Worm (Caenorhabditis elegans): Measurements from ENCODE around the gene sqv-7.

The sqv-7 gene

DNA sequence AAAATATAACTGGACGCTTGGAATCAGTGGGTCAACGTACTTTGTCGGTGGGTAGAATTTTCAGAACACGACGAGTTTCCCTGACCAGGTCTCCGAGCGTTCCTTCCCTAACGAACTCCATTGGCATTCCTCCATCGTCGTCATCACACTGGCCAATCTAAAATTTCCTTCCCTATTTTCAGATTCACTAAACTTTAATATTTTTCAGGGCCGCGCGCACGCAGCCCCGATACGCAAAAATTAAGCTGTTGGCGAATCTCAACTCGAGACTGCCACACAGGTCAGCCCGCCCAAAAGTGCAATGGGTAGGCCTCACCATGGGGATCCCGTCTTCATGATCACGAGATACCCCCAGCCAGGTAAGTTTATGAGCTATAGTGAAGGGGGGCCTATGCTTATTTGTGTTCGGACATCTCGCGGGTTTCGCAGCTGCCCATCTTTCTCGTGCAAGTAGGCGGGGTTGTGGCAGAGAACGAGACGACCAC lies 44.3 kb downstream of the sqv-7 start (continued):
- TF ChIP-seq saeg-2 (GFP tag; IDR thresholded peaks at IDR 0.05) (0 out of 2 replicates have a peak, but pooled peaks have one; percentile 56), zfp-2 (tag; optimal IDR thresholded peaks at IDR 0.05) (no peak), hmg-1.1 (GFP tag; IDR thresholded peaks at IDR 0.05) (0 out of 2 replicates have a peak, but pooled peaks have one; percentile 14), daf-16 (GFP tag; optimal IDR thresholded peaks at IDR 0.05) (peak; percentile 60 to 90), daf-16 (tag; optimal IDR thresholded peaks at IDR 0.05) (peak; percentile 63), dve-1 (tag; optimal IDR thresholded peaks at IDR 0.05; ENCODE audit: insufficient read depth) (peak; percentile 81), aha-1 (tag) (peak; percentile 86), nhr-10 (tag; optimal IDR thresholded peaks at IDR 0.05) (no peak), sdz-12 (GFP tag; optimal IDR thresholded peaks at IDR 0.05) (no peak), zfp-3 (GFP tag; conservative IDR thresholded peaks at IDR 0.05) (no peak), ctbp-1 (GFP tag; IDR thresholded peaks at IDR 0.05) (peak; percentile 58), vab-7 (GFP tag; IDR thresholded peaks at IDR 0.05) (peak; percentile 60; the same call in 1 of the 2 replicates), T20F7.1 (GFP tag; optimal IDR thresholded peaks at IDR 0.05) (peak; percentile 78), nhr-42 (GFP tag; IDR thresholded peaks at IDR 0.05) (peak; percentile 87), egl-43 (GFP tag; IDR thresholded peaks at IDR 0.05) (peak; percentile 88), ama-1 (optimal IDR thresholded peaks at IDR 0.05) (peak; percentile 98), unc-130 (GFP tag; optimal IDR thresholded peaks at IDR 0.05) (peak; percentile 66), daf-19 (GFP tag; conservative IDR thresholded peaks at IDR 0.05) (no peak), ceh-28 (tag; optimal IDR thresholded peaks at IDR 0.05) (no peak), ZK546.5 (tag; optimal IDR thresholded peaks at IDR 0.05) (no peak), F26F4.8 (GFP tag; conservative IDR thresholded peaks at IDR 0.05) (no peak), nhr-28 (tag; optimal IDR thresholded peaks at IDR 0.05) (no peak), fos-1 (tag; optimal IDR thresholded peaks at IDR 0.05) (no peak), nhr-237 (tag; optimal IDR thresholded peaks at IDR 0.05) (no peak), Y105C5A.15 (GFP tag; IDR thresholded peaks at IDR 0.05) (no peak), nhr-6 (tag; optimal IDR thresholded peaks at IDR 0.05) (peak; percentile 51), mep-1 (tag; optimal IDR thresholded peaks at IDR 0.05) (peak; percentile 83), egl-27 (tag; optimal IDR thresholded peaks at IDR 0.05) (no peak), ztf-11 (tag; optimal IDR thresholded peaks at IDR 0.05) (no peak), zag-1 (tag; optimal IDR thresholded peaks at IDR 0.05) (no peak), zip-2 (tag; optimal IDR thresholded peaks at IDR 0.05) (peak; percentile 11), nhr-102 (tag; optimal IDR thresholded peaks at IDR 0.05) (peak; percentile 91), Y75B8A.6 (GFP tag; IDR thresholded peaks at IDR 0.05) (no peak), ceh-62 (tag; optimal IDR thresholded peaks at IDR 0.05) (no peak), D1046.2 (GFP tag; IDR thresholded peaks at IDR 0.05) (0 out of 2 replicates have a peak, but pooled peaks have one; percentile 70), ZK337.2 (GFP tag; IDR thresholded peaks at IDR 0.05) (no peak), lsy-2 (tag; optimal IDR thresholded peaks at IDR 0.05) (peak in 1 of 2 experiments; percentile 69), nhr-48 (tag; optimal IDR thresholded peaks at IDR 0.05) (peak; percentile 75), ztf-7 (tag; optimal IDR thresholded peaks at IDR 0.05) (no peak), skn-1 (tag; optimal IDR thresholded peaks at IDR 0.05) (no peak), fkh-10 (GFP tag; optimal IDR thresholded peaks at IDR 0.05) (no peak)

DNA sequence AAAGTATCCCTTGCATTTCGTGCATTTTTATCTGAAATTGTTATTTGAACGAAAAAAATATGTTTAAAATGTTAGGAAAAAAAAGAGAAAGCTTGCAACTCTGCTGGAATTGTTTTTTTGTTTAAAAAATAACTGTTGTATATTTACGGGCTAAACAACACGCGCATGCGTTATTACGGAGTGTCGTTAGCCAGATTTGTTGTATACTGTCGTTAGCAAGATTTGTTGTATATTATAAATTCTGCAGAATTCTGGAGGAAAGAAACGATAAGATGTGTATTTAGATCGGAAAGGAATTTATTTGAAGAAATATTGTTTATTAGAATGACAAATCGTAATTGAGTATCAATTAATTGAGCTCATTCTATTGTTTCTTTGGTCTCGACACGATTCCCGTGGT lies 44.9 kb downstream of the sqv-7 start, which contains the start of gene eif-2Bgamma:
Gene eif-2Bgamma, minus strand, starts transcription at position 31 of the 400 bp plus-strand sequence.
- TF ChIP-seq ceh-28 (tag; optimal IDR thresholded peaks at IDR 0.05) (no peak), nhr-10 (tag; optimal IDR thresholded peaks at IDR 0.05) (no peak), ceh-62 (tag; optimal IDR thresholded peaks at IDR 0.05) (no peak), zfp-2 (tag; optimal IDR thresholded peaks at IDR 0.05) (no peak), lin-13 (GFP tag; optimal IDR thresholded peaks at IDR 0.05) (no peak), dmd-9 (GFP tag; IDR thresholded peaks at IDR 0.05) (no peak), set-16 (GFP tag; IDR thresholded peaks at IDR 0.05) (no peak), pha-4 (GFP tag; IDR thresholded peaks at IDR 0.05) (no peak), pha-4 (tag; optimal IDR thresholded peaks at IDR 0.05) (no peak), Y48G9A.11 (GFP tag; IDR thresholded peaks at IDR 0.05) (peak; percentile 89), ceh-32 (tag; optimal IDR thresholded peaks at IDR 0.05; ENCODE audit: poor library complexity) (no peak), nhr-25 (tag; optimal IDR thresholded peaks at IDR 0.05; ENCODE audit: borderline replicate concordance, insufficient read depth) (no peak), spr-3 (GFP tag; optimal IDR thresholded peaks at IDR 0.05) (no peak), unc-62 (GFP tag; optimal IDR thresholded peaks at IDR 0.05 in 1 of 2) (no peak), unc-62 (tag; optimal IDR thresholded peaks at IDR 0.05) (no peak), lir-3 (tag; optimal IDR thresholded peaks at IDR 0.05) (no peak), nhr-237 (tag; optimal IDR thresholded peaks at IDR 0.05) (no peak), dpl-1 (GFP tag; optimal IDR thresholded peaks at IDR 0.05) (peak; percentile 29)

All from whole organism, L4 larva.